Worm (Caenorhabditis elegans): ENCODE results near the gene rsp-8.

rsp-8 gene

DNA sequence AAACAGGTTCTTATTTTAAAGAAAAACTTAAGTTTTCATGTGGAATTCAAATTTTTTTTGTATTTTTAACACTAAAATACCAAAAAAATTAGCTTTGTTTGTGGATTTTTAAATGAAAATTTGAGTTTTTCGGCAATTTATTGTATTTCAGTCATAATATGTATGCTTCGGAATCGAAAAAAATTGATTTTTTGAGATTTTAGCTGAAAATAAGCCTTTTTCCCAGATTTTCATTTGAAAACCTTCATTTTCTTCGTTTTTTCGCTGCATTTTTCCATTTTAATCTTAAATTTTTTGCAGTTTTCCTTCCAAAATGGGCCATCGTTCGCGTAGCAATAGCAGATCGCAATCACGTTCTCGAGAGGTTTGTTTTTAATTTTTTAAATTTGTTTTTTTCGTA lies at the start of gene rsp-8:
Gene rsp-8, plus strand, starts transcription at position 301 of the 400 bp plus-strand sequence.
- no peak for TF ChIP-seq sox-2 (GFP tag; IDR thresholded peaks at IDR 0.05)
- TF ChIP-seq syd-9 (tag; optimal IDR thresholded peaks at IDR 0.05), result no peak
- no peak for TF ChIP-seq ceh-2 (tag; optimal IDR thresholded peaks at IDR 0.05)
- no peak for TF ChIP-seq ets-4 (tag; optimal IDR thresholded peaks at IDR 0.05)
- TF ChIP-seq ceh-14 (tag; optimal IDR thresholded peaks at IDR 0.05), result no peak
- TF ChIP-seq zip-5 (tag; optimal IDR thresholded peaks at IDR 0.05), result no peak
- no peak for TF ChIP-seq madf-2 (tag; optimal IDR thresholded peaks at IDR 0.05)
- TF ChIP-seq fax-1 (tag; optimal IDR thresholded peaks at IDR 0.05), result no peak
- TF ChIP-seq ama-1 (optimal IDR thresholded peaks at IDR 0.05), result no peak
- TF ChIP-seq unc-55 (GFP tag; optimal IDR thresholded peaks at IDR 0.05), result no peak
- TF ChIP-seq hlh-15 (tag; optimal IDR thresholded peaks at IDR 0.05), result no peak
- no peak for TF ChIP-seq ceh-9 (tag; optimal IDR thresholded peaks at IDR 0.05)
- no peak for TF ChIP-seq odd-2 (tag; optimal IDR thresholded peaks at IDR 0.05)
- TF ChIP-seq pax-1 (tag; optimal IDR thresholded peaks at IDR 0.05), result no peak

DNA sequence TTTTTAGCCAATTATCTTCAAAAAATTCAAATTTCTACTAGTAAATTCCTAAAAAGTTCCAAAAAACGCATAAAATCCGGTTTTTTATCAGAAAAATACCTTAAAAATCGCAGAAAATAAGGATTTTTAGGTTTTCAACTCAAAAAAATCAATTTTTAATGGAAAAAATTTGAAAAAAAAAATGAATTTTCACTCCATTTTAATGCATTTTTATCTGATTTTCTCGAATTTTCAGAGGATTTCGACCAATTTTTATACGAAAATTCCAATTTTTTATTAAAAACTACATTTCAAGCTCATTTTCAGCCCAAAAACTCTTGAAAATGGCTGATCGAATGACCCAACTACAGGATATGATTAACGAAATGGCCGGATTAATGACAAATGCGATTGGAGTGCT lies 48.9 kb upstream of the rsp-8 start, which contains the start of gene mdt-21:
Gene mdt-21, plus strand, starts transcription at position 301 of the 400 bp plus-strand sequence.
- TF ChIP-seq ceh-48 (tag; optimal IDR thresholded peaks at IDR 0.05) (no peak), pag-3 (tag; optimal IDR thresholded peaks at IDR 0.05; ENCODE audit: borderline replicate concordance) (no peak), zip-5 (tag; optimal IDR thresholded peaks at IDR 0.05) (no peak), ttx-3 (tag; optimal IDR thresholded peaks at IDR 0.05) (no peak), hlh-8 (tag; optimal IDR thresholded peaks at IDR 0.05) (no peak), sdc-2 (tag; optimal IDR thresholded peaks at IDR 0.05) (no peak), pax-1 (tag; optimal IDR thresholded peaks at IDR 0.05) (no peak), T23F11.4 (GFP tag; optimal IDR thresholded peaks at IDR 0.05) (no peak), C38D4.7 (GFP tag; optimal IDR thresholded peaks at IDR 0.05) (no peak), sox-4 (tag; optimal IDR thresholded peaks at IDR 0.05) (no peak), ceh-30 (tag; optimal IDR thresholded peaks at IDR 0.05) (no peak), C08G9.2 (tag; optimal IDR thresholded peaks at IDR 0.05) (no peak), ceh-34 (tag; optimal IDR thresholded peaks at IDR 0.05) (no peak), K02D7.2 (tag; optimal IDR thresholded peaks at IDR 0.05) (no peak), hlh-30 (tag; optimal IDR thresholded peaks at IDR 0.05; ENCODE audit: insufficient read depth) (no peak)

DNA sequence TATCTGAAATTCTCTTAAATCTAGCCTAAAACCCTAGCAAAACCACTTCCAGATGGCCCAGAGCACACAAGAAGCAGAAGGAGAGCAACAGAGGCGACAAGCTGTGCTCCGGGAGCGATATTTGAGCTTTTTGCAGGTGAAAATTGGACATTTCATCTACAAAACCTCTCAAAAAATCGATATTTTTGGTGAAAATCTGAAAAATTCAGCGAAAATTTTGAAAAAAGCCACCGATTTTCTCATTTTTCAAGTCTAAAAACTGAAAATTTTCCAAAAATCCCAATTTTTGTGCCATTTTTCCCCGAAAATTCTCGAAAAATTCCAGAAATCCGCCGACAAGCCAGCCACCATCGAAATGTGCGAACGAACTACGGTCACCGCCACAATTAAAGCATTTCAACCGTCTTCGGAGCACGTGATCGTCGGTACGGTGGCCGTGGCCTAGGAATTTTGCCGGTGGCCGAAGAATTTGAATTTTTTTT lies 46.0 kb upstream of the rsp-8 start, which contains the start of gene C24H11.5:
Gene C24H11.5, plus strand, starts transcription at position 51 of the 482 bp plus-strand sequence.
- TF ChIP-seq ceh-14 (tag; optimal IDR thresholded peaks at IDR 0.05) (no peak), nhr-232 (tag; optimal IDR thresholded peaks at IDR 0.05) (no peak), C08G9.2 (tag; optimal IDR thresholded peaks at IDR 0.05) (no peak), hlh-8 (tag; optimal IDR thresholded peaks at IDR 0.05) (no peak), sox-4 (tag; optimal IDR thresholded peaks at IDR 0.05) (no peak), pha-4 (tag; optimal IDR thresholded peaks at IDR 0.05) (no peak), unc-55 (GFP tag; optimal IDR thresholded peaks at IDR 0.05) (no peak), ceh-2 (tag; optimal IDR thresholded peaks at IDR 0.05) (no peak)

DNA sequence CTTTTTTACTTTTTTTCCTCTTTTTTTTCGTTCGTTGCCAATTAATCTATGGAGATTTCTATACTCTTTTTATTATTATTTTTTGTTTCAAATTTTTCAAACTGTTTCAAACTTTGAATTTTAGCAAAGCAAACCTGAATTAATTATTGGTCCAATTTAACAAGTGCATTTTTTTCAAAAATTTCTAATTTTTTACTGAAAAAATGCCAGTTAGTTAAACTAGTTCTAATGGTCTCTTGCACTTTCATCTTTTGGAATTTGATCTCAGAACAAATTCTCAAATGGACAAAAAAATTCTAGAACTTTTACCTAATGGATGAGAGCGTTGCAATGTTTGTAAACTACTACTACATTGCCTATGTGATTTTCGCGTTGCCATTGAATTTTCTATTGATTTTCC lies 44.4 kb upstream of the rsp-8 start, which contains the start of gene srd-74:
Gene srd-74, plus strand, starts transcription at position 301 of the 400 bp plus-strand sequence.
- TF ChIP-seq unc-55 (GFP tag; optimal IDR thresholded peaks at IDR 0.05) (no peak), C08G9.2 (tag; optimal IDR thresholded peaks at IDR 0.05) (no peak), Y22D7AL.16 (tag; optimal IDR thresholded peaks at IDR 0.05) (no peak), ahr-1 (tag; optimal IDR thresholded peaks at IDR 0.05) (no peak), dve-1 (tag; optimal IDR thresholded peaks at IDR 0.05) (no peak), rnt-1 (tag; optimal IDR thresholded peaks at IDR 0.05) (no peak)

DNA sequence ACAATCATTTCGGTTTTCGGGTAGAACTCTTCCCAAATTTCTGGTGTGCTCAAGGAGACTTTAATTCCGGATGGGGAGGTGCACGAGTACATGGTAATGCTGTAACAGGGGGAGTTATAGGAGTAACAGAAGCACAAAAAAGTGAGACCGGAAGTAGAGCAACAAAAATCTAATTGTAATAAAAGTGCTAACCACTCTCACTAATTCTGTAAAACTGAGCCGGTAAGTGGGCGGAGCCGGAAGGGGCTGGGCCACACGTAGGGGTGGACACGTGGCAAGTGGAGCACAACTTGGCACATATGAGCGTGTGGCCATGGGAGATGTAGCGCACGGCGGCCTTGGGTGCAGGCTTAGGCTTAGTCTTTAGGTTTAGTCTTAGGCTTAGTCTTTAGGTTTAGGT lies 40.3 kb upstream of the rsp-8 start, which contains the start of gene tbx-38:
Gene tbx-38, minus strand, starts transcription at position 101 of the 400 bp plus-strand sequence.
- TF ChIP-seq unc-55 (GFP tag; optimal IDR thresholded peaks at IDR 0.05) (no peak), C38D4.7 (GFP tag; optimal IDR thresholded peaks at IDR 0.05) (no peak), nhr-11 (tag; optimal IDR thresholded peaks at IDR 0.05) (no peak), elt-2 (tag; optimal IDR thresholded peaks at IDR 0.05) (no peak), sdc-2 (tag; optimal IDR thresholded peaks at IDR 0.05) (no peak), pha-2 (tag; optimal IDR thresholded peaks at IDR 0.05) (no peak), unc-3 (GFP tag; conservative IDR thresholded peaks at IDR 0.05) (no peak), unc-3 (tag; optimal IDR thresholded peaks at IDR 0.05) (no peak), pag-3 (tag; optimal IDR thresholded peaks at IDR 0.05; ENCODE audit: borderline replicate concordance) (no peak), tbx-7 (tag; optimal IDR thresholded peaks at IDR 0.05) (no peak), ceh-34 (tag; optimal IDR thresholded peaks at IDR 0.05) (no peak), elt-4 (tag; optimal IDR thresholded peaks at IDR 0.05) (no peak), ceh-30 (tag; optimal IDR thresholded peaks at IDR 0.05) (no peak), rnt-1 (tag; optimal IDR thresholded peaks at IDR 0.05) (no peak), pha-4 (tag; optimal IDR thresholded peaks at IDR 0.05) (no peak)

All from whole organism, late embryonic.